Worm (Caenorhabditis elegans) whole organism, mixed stage, embryonic: ENCODE results near the gene F41C3.1.

ENCODE experiments used
- bed-3 ChIP-seq: fragments of 200-800 bp; sonication (Bioruptor generic); optimal IDR thresholded peaks from 3 replicates; lab custom pipeline; 2018; ENCODE audit warnings: mild to moderate bottlenecking, missing genetic modification characterization, moderate library complexity, missing compliant biosample characterization
- blmp-1 ChIP-seq: fragments of 150-350 bp; optimal IDR thresholded peaks from 2 replicates; lab custom pipeline; 2014; ENCODE audit warnings: missing biosample characterization, missing genetic modification characterization
- ceh-39 ChIP-seq: fragments of 150-350 bp; optimal IDR thresholded peaks from 2 replicates; lab custom pipeline; 2014; ENCODE audit warnings: missing biosample characterization, missing genetic modification characterization
- ceh-43 ChIP-seq: fragments of 200-800 bp; sonication (Bioruptor generic); optimal IDR thresholded peaks from 2 replicates; lab custom pipeline; 2018; ENCODE audit warnings: mild to moderate bottlenecking, missing genetic modification characterization, moderate library complexity, missing compliant biosample characterization
- ceh-83 ChIP-seq: fragments of 200-800 bp; sonication (Bioruptor generic); optimal IDR thresholded peaks from 2 replicates; lab custom pipeline; 2018; ENCODE audit warnings: mild to moderate bottlenecking, missing genetic modification characterization, missing compliant biosample characterization
- cnd-1 ChIP-seq: fragments of 200-800 bp; sonication (Bioruptor generic); optimal IDR thresholded peaks from 2 replicates; lab custom pipeline; 2018; ENCODE audit warnings: mild to moderate bottlenecking, missing genetic modification characterization, missing compliant biosample characterization
- drap-1 ChIP-seq: fragments of 200-800 bp; sonication (Bioruptor generic); optimal IDR thresholded peaks from 3 replicates; lab custom pipeline; 2018; ENCODE audit warnings: mild to moderate bottlenecking, missing genetic modification characterization, missing compliant biosample characterization
- elt-3 ChIP-seq: fragments of 150-350 bp; optimal IDR thresholded peaks from 2 replicates; lab custom pipeline; 2014; ENCODE audit warnings: missing biosample characterization, missing genetic modification characterization
- flh-1 ChIP-seq: fragments of 200-800 bp; sonication (Bioruptor generic); optimal IDR thresholded peaks from 2 replicates; lab custom pipeline; 2018; ENCODE audit warnings: mild to moderate bottlenecking, missing genetic modification characterization, moderate library complexity, missing compliant biosample characterization
- ham-2 ChIP-seq: fragments of 200-800 bp; sonication (Bioruptor generic); optimal IDR thresholded peaks from 2 replicates; lab custom pipeline; 2018; ENCODE audit warnings: mild to moderate bottlenecking, missing genetic modification characterization, missing compliant biosample characterization
- hlh-1 ChIP-seq: fragments of 150-350 bp; optimal IDR thresholded peaks from 2 replicates; lab custom pipeline; 2014; ENCODE audit warnings: missing biosample characterization, missing genetic modification reagents, missing genetic modification characterization
- lin-32 ChIP-seq: fragments of 200-800 bp; sonication (Bioruptor generic); optimal IDR thresholded peaks from 2 replicates; lab custom pipeline; 2018; ENCODE audit warnings: mild to moderate bottlenecking, missing genetic modification characterization, missing compliant biosample characterization
- lsy-2 ChIP-seq: fragments of 150-350 bp; optimal IDR thresholded peaks from 2 replicates; lab custom pipeline; 2014; ENCODE audit warnings: missing biosample characterization, missing genetic modification characterization
- mab-5 ChIP-seq: fragments of 150-350 bp; optimal IDR thresholded peaks from 2 replicates; lab custom pipeline; 2014; ENCODE audit warnings: missing biosample characterization, missing genetic modification characterization
- mep-1 ChIP-seq: fragments of 150-350 bp; optimal IDR thresholded peaks from 2 replicates; lab custom pipeline; 2017; ENCODE audit warnings: missing biosample characterization, missing genetic modification reagents, missing genetic modification characterization, inconsistent platforms
- mls-2 ChIP-seq: sonication (generic microtip); optimal IDR thresholded peaks from 2 replicates; lab custom pipeline; 2016; ENCODE audit warnings: mild to moderate bottlenecking, missing genetic modification characterization, moderate library complexity, missing compliant biosample characterization
- nhr-12 ChIP-seq: fragments of 150-350 bp; optimal IDR thresholded peaks from 2 replicates; lab custom pipeline; 2014; ENCODE audit warnings: missing biosample characterization, missing genetic modification characterization
- nhr-2 ChIP-seq: fragments of 150-350 bp; optimal IDR thresholded peaks from 2 replicates; lab custom pipeline; 2014; ENCODE audit warnings: missing biosample characterization, missing genetic modification characterization
- nhr-237 ChIP-seq: fragments of 150-350 bp; optimal IDR thresholded peaks from 2 replicates; lab custom pipeline; 2014; ENCODE audit warnings: missing biosample characterization, missing genetic modification characterization
- nhr-28 ChIP-seq: fragments of 150-350 bp; optimal IDR thresholded peaks from 2 replicates; lab custom pipeline; 2014; ENCODE audit warnings: missing biosample characterization, missing genetic modification characterization
- nhr-76 ChIP-seq: sonication (generic microtip); optimal IDR thresholded peaks from 2 replicates; lab custom pipeline; 2017; ENCODE audit warnings: missing biosample characterization, missing genetic modification characterization
- pha-4 ChIP-seq: fragments of 150-350 bp; optimal IDR thresholded peaks from 2 replicates; lab custom pipeline; 2018; ENCODE audit warnings: missing biosample characterization, missing genetic modification reagents, missing genetic modification characterization
- sem-2 ChIP-seq: fragments of 200-800 bp; sonication (Bioruptor generic); optimal IDR thresholded peaks from 2 replicates; lab custom pipeline; 2018; ENCODE audit warnings: mild to moderate bottlenecking, missing genetic modification characterization, missing compliant biosample characterization
- sptf-1 ChIP-seq: sonication (generic microtip); optimal IDR thresholded peaks from 2 replicates; lab custom pipeline; 2017; ENCODE audit warnings: mild to moderate bottlenecking, missing genetic modification characterization, moderate library complexity, missing compliant biosample characterization
- tbx-8 ChIP-seq: fragments of 200-800 bp; sonication (Bioruptor generic); optimal IDR thresholded peaks from 2 replicates; lab custom pipeline; 2018; ENCODE audit warnings: mild to moderate bottlenecking, missing genetic modification characterization, moderate library complexity, missing compliant biosample characterization
- unc-120 ChIP-seq: sonication (generic microtip); optimal IDR thresholded peaks from 2 replicates; lab custom pipeline; 2017; ENCODE audit warnings: missing genetic modification characterization, missing compliant biosample characterization; ENCODE audit not compliant: poor library complexity, severe bottlenecking
- unc-39 ChIP-seq: fragments of 150-350 bp; optimal IDR thresholded peaks from 2 replicates; lab custom pipeline; 2014; ENCODE audit warnings: missing biosample characterization, missing genetic modification characterization
- unc-62 ChIP-seq: fragments of 150-350 bp; optimal IDR thresholded peaks from 2 replicates; lab custom pipeline; 2014; ENCODE audit warnings: missing biosample characterization, missing genetic modification reagents, missing genetic modification characterization
- zip-8 ChIP-seq: fragments of 150-350 bp; optimal IDR thresholded peaks from 2 replicates; lab custom pipeline; 2014; ENCODE audit warnings: missing biosample characterization, missing genetic modification characterization
- ztf-11 ChIP-seq: fragments of 150-350 bp; optimal IDR thresholded peaks from 2 replicates; lab custom pipeline; 2014; ENCODE audit warnings: missing biosample characterization, missing genetic modification characterization

Gene F41C3.1

DNA sequence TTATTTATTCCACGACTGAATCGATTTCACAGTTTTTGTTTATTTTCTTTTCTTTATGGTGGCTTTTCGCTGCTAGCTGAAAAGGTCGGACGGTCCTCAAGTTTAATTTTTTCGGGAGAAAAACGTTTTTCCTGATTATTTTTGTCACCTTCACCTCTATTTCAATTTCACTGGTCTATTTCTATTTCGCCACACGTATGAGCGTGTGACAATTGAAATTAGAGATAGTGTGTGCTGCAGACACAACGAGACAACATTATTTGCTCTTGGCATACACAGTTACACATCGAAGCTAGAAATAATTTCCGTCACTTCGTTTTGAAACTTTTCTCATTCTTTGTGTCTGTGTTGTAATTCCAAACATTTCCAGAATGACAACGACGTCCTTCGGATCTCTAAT, 36.4 kb upstream of the F41C3.1 start, which contains the start of gene F41C3.8:
Gene F41C3.8 (plus strand): TSS at position 371 of the 400 bp plus-strand sequence.
- no peak for TF ChIP-seq lsy-2 (tag; lab: Kevin White, UChicago)
- no peak for TF ChIP-seq nhr-28 (tag; lab: Kevin White, UChicago)
- no peak for TF ChIP-seq ham-2 (GFP tag; lab: Kevin White, UChicago)
- TF ChIP-seq unc-120 (tag; lab: Kevin White, UChicago) = no peak
- no peak for TF ChIP-seq blmp-1 (tag; lab: Kevin White, UChicago)

- no peak for TF ChIP-seq unc-39
- TF ChIP-seq hlh-1 (tag; lab: Kevin White, UChicago) = peak; percentile 12
Observed at ce11 chrII:4726120-4726519, 26.0 kb upstream of the F41C3.1 start, which contains the start of gene F10G7.10. TSS of gene F10G7.10 (minus strand) at chrII:4726264.

- TF ChIP-seq mls-2 (tag; lab: Kevin White, UChicago) (no peak), drap-1 (GFP tag; lab: Kevin White, UChicago) (no peak), ceh-83 (GFP tag; lab: Kevin White, UChicago) (no peak), nhr-76 (no peak), unc-62 (GFP tag; lab: Kevin White, UChicago) (no peak), tbx-8 (GFP tag; lab: Kevin White, UChicago) (no peak), flh-1 (GFP tag; lab: Kevin White, UChicago) (no peak), ceh-39 (tag; lab: Kevin White, UChicago) (no peak), mab-5 (no peak), lsy-2 (tag; lab: Kevin White, UChicago) (no peak), ham-2 (GFP tag; lab: Kevin White, UChicago) (no peak), pha-4 (no peak), ztf-11 (tag; lab: Kevin White, UChicago) (no peak), sptf-1 (no peak), cnd-1 (tag; lab: Kevin White, UChicago) (no peak), nhr-12 (tag; lab: Kevin White, UChicago) (no peak)
Observed at ce11 chrII:4726750-4727384, 25.2 kb upstream of the F41C3.1 start.

ce11 chrII:4727769-4728168, 24.3 kb upstream of the F41C3.1 start, which contains the start of gene ttr-41:
TSS of gene ttr-41 (minus strand) at chrII:4727869.
- no peak for TF ChIP-seq lsy-2 (tag; lab: Kevin White, UChicago)
- TF ChIP-seq ztf-11 (tag; lab: Kevin White, UChicago) = no peak
- TF ChIP-seq zip-8 = no peak
- no peak for TF ChIP-seq unc-62 (GFP tag; lab: Kevin White, UChicago)
- no peak for TF ChIP-seq pha-4
- no peak for TF ChIP-seq ceh-83 (GFP tag; lab: Kevin White, UChicago)
- TF ChIP-seq lin-32 (GFP tag; lab: Kevin White, UChicago) = no peak
- TF ChIP-seq hlh-1 (tag; lab: Kevin White, UChicago) = no peak
- TF ChIP-seq nhr-76 = no peak
- no peak for TF ChIP-seq ceh-39 (tag; lab: Kevin White, UChicago)
- TF ChIP-seq mab-5 = no peak
- TF ChIP-seq flh-1 (GFP tag; lab: Kevin White, UChicago) = no peak
- TF ChIP-seq tbx-8 (GFP tag; lab: Kevin White, UChicago) = no peak

DNA sequence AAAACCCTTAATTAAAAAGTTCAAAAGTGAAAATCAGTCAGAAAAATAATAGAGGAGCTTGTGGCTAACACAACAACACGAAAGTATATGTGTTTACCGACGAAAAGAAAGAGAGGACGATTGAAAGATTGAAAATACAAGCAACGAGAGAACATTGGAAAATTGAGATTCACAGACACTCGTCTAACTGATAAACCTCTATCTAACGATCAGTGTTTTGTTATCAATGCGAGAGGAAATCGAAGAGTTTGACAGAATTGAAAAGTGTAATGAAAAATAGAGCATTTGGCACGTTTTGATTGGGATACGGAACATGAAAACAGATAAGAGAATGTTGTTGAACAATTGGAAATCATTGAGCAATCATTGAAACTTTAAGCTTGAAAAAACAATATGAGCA, 23.4 kb upstream of the F41C3.1 start:
- no peak for TF ChIP-seq lin-32 (GFP tag; lab: Kevin White, UChicago)
- TF ChIP-seq ztf-11 (tag; lab: Kevin White, UChicago) = no peak
- TF ChIP-seq tbx-8 (GFP tag; lab: Kevin White, UChicago) = no peak
- no peak for TF ChIP-seq ham-2 (GFP tag; lab: Kevin White, UChicago)
- TF ChIP-seq nhr-2 (tag; lab: Kevin White, UChicago) = no peak
- no peak for TF ChIP-seq sptf-1
- no peak for TF ChIP-seq unc-62 (GFP tag; lab: Kevin White, UChicago)
- TF ChIP-seq elt-3 (tag; lab: Kevin White, UChicago) = no peak
- TF ChIP-seq hlh-1 (tag; lab: Kevin White, UChicago) = no peak
- TF ChIP-seq drap-1 (GFP tag; lab: Kevin White, UChicago) = no peak
- TF ChIP-seq nhr-237 (tag; lab: Kevin White, UChicago) = no peak
- TF ChIP-seq nhr-12 (tag; lab: Kevin White, UChicago) = no peak
- no peak for TF ChIP-seq pha-4
- no peak for TF ChIP-seq ceh-83 (GFP tag; lab: Kevin White, UChicago)
- TF ChIP-seq bed-3 (GFP tag; lab: Kevin White, UChicago) = no peak
- no peak for TF ChIP-seq sem-2 (GFP tag; lab: Kevin White, UChicago)
- TF ChIP-seq ceh-39 (tag; lab: Kevin White, UChicago) = no peak
- no peak for TF ChIP-seq mep-1
- TF ChIP-seq ceh-43 (GFP tag; lab: Kevin White, UChicago) = no peak
